Fruit fly (Drosophila melanogaster) whole organism: ENCODE measurements around the gene Dyro.

Experiments
- CG8478 ChIP-seq: fragments of >200 bp; optimal IDR thresholded peaks from 2 replicates; lab custom pipeline; 2018; ENCODE audit warnings: inconsistent platforms
- Dll ChIP-seq: fragments of >200 bp; optimal IDR thresholded peaks from 2 replicates; lab custom pipeline; 2017
- EcR ChIP-seq, 2 experiments: fragments of >200 bp; optimal IDR thresholded peaks; 2 replicates each; lab custom pipeline; 2017; ENCODE audit warnings: missing biosample characterization in 2 of 2, missing genetic modification characterization in 2 of 2, missing genetic modification reagents in 2 of 2
- pan ChIP-seq: fragments of >200 bp; optimal IDR thresholded peaks from 2 replicates; lab custom pipeline; 2017
- psq ChIP-seq: fragments of >200 bp; optimal IDR thresholded peaks from 2 replicates; lab custom pipeline; 2017
- usp ChIP-seq: fragments of >200 bp; optimal IDR thresholded peaks from 2 replicates; lab custom pipeline; 2017; ENCODE audit warnings: missing biosample characterization, missing genetic modification characterization, mixed read lengths

Gene Dyro

dm6 chr3L:11285572-11286276, 10.0 kb downstream of the Dyro start:
- TF ChIP-seq EcR (GFP tag; optimal IDR thresholded peaks at IDR 0.05; lab: Kevin White, UChicago): no peak
- TF ChIP-seq CG8478 (lab: Kevin White, UChicago): no peak
- TF ChIP-seq usp (GFP tag; lab: Kevin White, UChicago): no peak
- TF ChIP-seq pan (lab: Kevin White, UChicago): no peak
- no peak for TF ChIP-seq psq (lab: Kevin White, UChicago)
- no peak for TF ChIP-seq Dll (lab: Kevin White, UChicago)

- TF ChIP-seq pan (lab: Kevin White, UChicago): no peak
- no peak for TF ChIP-seq usp (GFP tag; lab: Kevin White, UChicago)
- TF ChIP-seq psq (lab: Kevin White, UChicago): no peak
- TF ChIP-seq Dll (lab: Kevin White, UChicago): no peak
- no peak for TF ChIP-seq CG8478 (lab: Kevin White, UChicago)
- TF ChIP-seq EcR (GFP tag; optimal IDR thresholded peaks at IDR 0.05; lab: Kevin White, UChicago): no peak
These were observed 10.7 kb downstream of the Dyro start for dm6 chr3L:11285066-11285465.

- TF ChIP-seq Dll (lab: Kevin White, UChicago): no peak
- no peak for TF ChIP-seq usp (GFP tag; lab: Kevin White, UChicago)
- no peak for TF ChIP-seq pan (lab: Kevin White, UChicago)
- TF ChIP-seq EcR (GFP tag; optimal IDR thresholded peaks at IDR 0.05; lab: Kevin White, UChicago): no peak
- no peak for TF ChIP-seq CG8478 (lab: Kevin White, UChicago)
- no peak for TF ChIP-seq psq (lab: Kevin White, UChicago)
These were observed 11.4 kb downstream of the Dyro start for dm6 chr3L:11284091-11285023.

dm6 chr3L:11280574-11281135, 15.1 kb downstream of the Dyro start:
- no peak for TF ChIP-seq pan (lab: Kevin White, UChicago)

dm6 chr3L:11279321-11279827, 16.3 kb downstream of the Dyro start:
- TF ChIP-seq usp (GFP tag; lab: Kevin White, UChicago) (no peak), CG8478 (lab: Kevin White, UChicago) (no peak), EcR (GFP tag; optimal IDR thresholded peaks at IDR 0.05; lab: Kevin White, UChicago) (no peak)

- TF ChIP-seq EcR (GFP tag; optimal IDR thresholded peaks at IDR 0.05; lab: Kevin White, UChicago) (no peak), Dll (lab: Kevin White, UChicago) (no peak), usp (GFP tag; lab: Kevin White, UChicago) (no peak), psq (lab: Kevin White, UChicago) (no peak), CG8478 (lab: Kevin White, UChicago) (no peak), pan (lab: Kevin White, UChicago) (no peak)
These were observed 17.0 kb downstream of the Dyro start for dm6 chr3L:11278448-11279320.

dm6 chr3L:11276020-11276419, 19.7 kb downstream of the Dyro start:
- TF ChIP-seq EcR (GFP tag; optimal IDR thresholded peaks at IDR 0.05; lab: Kevin White, UChicago) (no peak), CG8478 (lab: Kevin White, UChicago) (no peak), Dll (lab: Kevin White, UChicago) (no peak), pan (lab: Kevin White, UChicago) (no peak), usp (GFP tag; lab: Kevin White, UChicago) (no peak), psq (lab: Kevin White, UChicago) (no peak)

- no peak for TF ChIP-seq pan (lab: Kevin White, UChicago)
- TF ChIP-seq CG8478 (lab: Kevin White, UChicago): no peak
- TF ChIP-seq EcR (GFP tag; optimal IDR thresholded peaks at IDR 0.05; lab: Kevin White, UChicago): no peak
- TF ChIP-seq usp (GFP tag; lab: Kevin White, UChicago): no peak
These were observed 21.5 kb downstream of the Dyro start for dm6 chr3L:11274142-11274672.

- no peak for TF ChIP-seq CG8478 (lab: Kevin White, UChicago)
- no peak for TF ChIP-seq EcR (GFP tag; optimal IDR thresholded peaks at IDR 0.05; lab: Kevin White, UChicago)
- TF ChIP-seq Dll (lab: Kevin White, UChicago): no peak
- TF ChIP-seq pan (lab: Kevin White, UChicago): no peak
- TF ChIP-seq usp (GFP tag; lab: Kevin White, UChicago): no peak
- no peak for TF ChIP-seq psq (lab: Kevin White, UChicago)
These were observed 22.1 kb downstream of the Dyro start for dm6 chr3L:11273444-11274141.

dm6 chr3L:11273013-11273343, 22.7 kb downstream of the Dyro start:
- TF ChIP-seq EcR (GFP tag; optimal IDR thresholded peaks at IDR 0.05; lab: Kevin White, UChicago) (no peak), usp (GFP tag; lab: Kevin White, UChicago) (no peak), psq (lab: Kevin White, UChicago) (no peak), CG8478 (lab: Kevin White, UChicago) (no peak), Dll (lab: Kevin White, UChicago) (no peak), pan (lab: Kevin White, UChicago) (no peak)
